Fruit fly (Drosophila melanogaster) whole organism, embryonic: ENCODE measurements around the gene mRpL13.
A peak's percentile ranks its signal among the peaks of the same experiment; 100 is the strongest.

Source experiments
- CG10366 ChIP-seq: fragments of 200-800 bp; sonication (Bioruptor generic); IDR thresholded peaks from 2 replicates; pipeline ENCODE4 v1.3.6; 2022; ENCODE audit warnings: missing biosample characterization, missing genetic modification characterization
- CG10431 ChIP-seq: fragments of 200-800 bp; sonication (Bioruptor generic); optimal IDR thresholded peaks from 3 replicates; lab custom pipeline; 2018; ENCODE audit warnings: missing biosample characterization, mild to moderate bottlenecking, missing genetic modification characterization
- CG10462 ChIP-seq: fragments of 200-800 bp; sonication (Bioruptor generic); optimal IDR thresholded peaks from 2 replicates; lab custom pipeline; 2016; ENCODE audit warnings: missing biosample characterization, missing genetic modification characterization
- CG12071 ChIP-seq: fragments of 200-800 bp; sonication (Bioruptor generic); optimal IDR thresholded peaks from 3 replicates; lab custom pipeline; 2018; ENCODE audit warnings: missing biosample characterization, mild to moderate bottlenecking, missing genetic modification characterization
- CG13296 ChIP-seq: fragments of 200-800 bp; sonication (Bioruptor generic); optimal IDR thresholded peaks from 3 replicates; lab custom pipeline; 2018; ENCODE audit warnings: missing biosample characterization, mild to moderate bottlenecking, missing genetic modification characterization
- CG13775 ChIP-seq: fragments of 200-800 bp; sonication (Bioruptor generic); optimal IDR thresholded peaks from 3 replicates; lab custom pipeline; 2017; ENCODE audit warnings: missing biosample characterization, mild to moderate bottlenecking, missing genetic modification characterization
- CG14667 ChIP-seq: fragments of 200-800 bp; sonication (Bioruptor generic); IDR thresholded peaks from 2 replicates; pipeline ENCODE4 v1.3.6; 2022; ENCODE audit warnings: missing biosample characterization, missing genetic modification characterization
- CG14860 ChIP-seq: fragments of 200-800 bp; sonication (Bioruptor generic); IDR thresholded peaks from 3 replicates; pipeline ENCODE4 v1.3.6; 2022; ENCODE audit warnings: missing biosample characterization, missing genetic modification characterization; ENCODE audit not compliant: partially characterized antibody
- CG15269 ChIP-seq: fragments of 200-800 bp; sonication (Bioruptor generic); optimal IDR thresholded peaks from 2 replicates; lab custom pipeline; 2018; ENCODE audit warnings: missing biosample characterization, mild to moderate bottlenecking, missing genetic modification characterization, moderate library complexity
- CG1832 ChIP-seq: fragments of 200-800 bp; sonication (Bioruptor generic); optimal IDR thresholded peaks from 2 replicates; lab custom pipeline; 2017; ENCODE audit warnings: missing biosample characterization, mild to moderate bottlenecking, missing genetic modification characterization, inconsistent platforms
- CG2712 ChIP-seq: fragments of 200-800 bp; optimal IDR thresholded peaks from 3 replicates; lab custom pipeline; 2019; ENCODE audit warnings: missing biosample characterization, mild to moderate bottlenecking, missing genetic modification characterization, moderate library complexity
- CG32772 ChIP-seq: fragments of 200-800 bp; sonication (Bioruptor generic); IDR thresholded peaks from 2 replicates; pipeline ENCODE4 v1.3.6; 2022; ENCODE audit warnings: missing biosample characterization, missing genetic modification characterization
- CG42726 ChIP-seq: fragments of 200-800 bp; sonication (Bioruptor generic); IDR thresholded peaks from 2 replicates; pipeline ENCODE4 v1.3.6; 2022; ENCODE audit warnings: missing biosample characterization, missing genetic modification characterization; ENCODE audit not compliant: partially characterized antibody
- CG4707 ChIP-seq: fragments of 200-800 bp; sonication (Bioruptor generic); optimal IDR thresholded peaks from 2 replicates; lab custom pipeline; 2018; ENCODE audit warnings: missing biosample characterization, mild to moderate bottlenecking, missing genetic modification characterization, moderate library complexity
- CG6254 ChIP-seq: fragments of 200-800 bp; sonication (Bioruptor generic); optimal IDR thresholded peaks from 3 replicates; lab custom pipeline; 2017; ENCODE audit warnings: mild to moderate bottlenecking, missing biosample characterization, missing genetic modification reagents, missing genetic modification characterization
- CG6683 ChIP-seq: fragments of 200-800 bp; sonication (Bioruptor generic); optimal IDR thresholded peaks from 2 replicates; lab custom pipeline; 2017; ENCODE audit warnings: missing biosample characterization, mild to moderate bottlenecking, missing genetic modification characterization, missing genetic modification reagents
- CG6854 ChIP-seq: fragments of 200-800 bp; sonication (Bioruptor generic); optimal IDR thresholded peaks from 3 replicates; lab custom pipeline; 2017; ENCODE audit warnings: missing biosample characterization, mild to moderate bottlenecking, missing genetic modification characterization
- CG7357 ChIP-seq: fragments of 200-800 bp; sonication (Bioruptor generic); IDR thresholded peaks from 3 replicates; pipeline ENCODE4 v1.3.6; 2022; ENCODE audit warnings: missing biosample characterization, missing genetic modification characterization
- CG7987 ChIP-seq: fragments of 200-800 bp; sonication (Bioruptor generic); optimal IDR thresholded peaks from 2 replicates; lab custom pipeline; 2018; ENCODE audit warnings: missing biosample characterization, mild to moderate bottlenecking, missing genetic modification characterization, moderate library complexity
- CG9215 ChIP-seq: fragments of 200-800 bp; sonication (Bioruptor generic); IDR thresholded peaks from 2 replicates; pipeline ENCODE4 v1.3.6; 2022; ENCODE audit warnings: missing biosample characterization, missing genetic modification characterization
- E2f1 ChIP-seq: fragments of 200-800 bp; sonication (Bioruptor generic); IDR thresholded peaks from 2 replicates; pipeline ENCODE4 v1.3.6; 2022; ENCODE audit warnings: missing biosample characterization, missing genetic modification characterization
- GATAe ChIP-seq: fragments of 200-800 bp; sonication (Bioruptor generic); conservative IDR thresholded peaks from 2 replicates; pipeline ENCODE4 v1.3.6; 2022; ENCODE audit warnings: missing biosample characterization, missing genetic modification characterization
- Gug ChIP-seq: fragments of 200-800 bp; sonication (Bioruptor generic); IDR thresholded peaks from 4 replicates; pipeline ENCODE4 v1.3.6; 2022; ENCODE audit warnings: missing biosample characterization, missing genetic modification characterization
- HHEX ChIP-seq: fragments of 200-800 bp; sonication (Bioruptor generic); optimal IDR thresholded peaks from 3 replicates; lab custom pipeline; 2017; ENCODE audit warnings: missing biosample characterization, mild to moderate bottlenecking, missing genetic modification characterization, missing genetic modification reagents
- HmgZ ChIP-seq: fragments of 200-800 bp; sonication (Bioruptor generic); optimal IDR thresholded peaks from 2 replicates; lab custom pipeline; 2018; ENCODE audit warnings: missing biosample characterization, mild to moderate bottlenecking, missing genetic modification characterization
- Hr78 ChIP-seq, 2 experiments: fragments of 200-800 bp in 1 of 2; fragments of >200 bp in 1 of 2; sonication (Bioruptor generic) in 1 of 2; optimal IDR thresholded peaks; 2 replicates each; lab custom pipeline; 2017 to 2019; ENCODE audit warnings: missing biosample characterization in 2 of 2, missing genetic modification characterization in 2 of 2, mild to moderate bottlenecking in 1 of 2, moderate library complexity in 1 of 2
- Mad ChIP-seq: fragments of 200-800 bp; sonication (Bioruptor generic); optimal IDR thresholded peaks from 2 replicates; lab custom pipeline; 2016; ENCODE audit warnings: missing biosample characterization, missing genetic modification characterization
- Nf-YB ChIP-seq: fragments of 200-800 bp; sonication (Bioruptor generic); optimal IDR thresholded peaks from 3 replicates; lab custom pipeline; 2019; ENCODE audit warnings: missing biosample characterization, mild to moderate bottlenecking, missing genetic modification characterization, moderate library complexity
- Side ChIP-seq: fragments of 200-800 bp; sonication (Bioruptor generic); optimal IDR thresholded peaks from 2 replicates; lab custom pipeline; 2016; ENCODE audit warnings: missing biosample characterization, missing genetic modification characterization
- Xrp1 ChIP-seq: fragments of 200-800 bp; sonication (Bioruptor generic); IDR thresholded peaks from 2 replicates; pipeline ENCODE4 v1.3.6; 2022; ENCODE audit warnings: missing biosample characterization, missing genetic modification characterization
- abd-A ChIP-seq: fragments of 200-800 bp; sonication (Bioruptor generic); optimal IDR thresholded peaks from 3 replicates; lab custom pipeline; 2019; ENCODE audit warnings: missing biosample characterization, mild to moderate bottlenecking, missing genetic modification characterization, moderate library complexity
- ase ChIP-seq: fragments of 200-800 bp; sonication (Bioruptor generic); IDR thresholded peaks from 3 replicates; pipeline ENCODE4 v1.3.6; 2022; ENCODE audit warnings: missing biosample characterization, missing genetic modification characterization
- bsh ChIP-seq, 2 experiments: fragments of 200-800 bp; sonication (Bioruptor generic); optimal IDR thresholded peaks; 2 replicates each; lab custom pipeline; 2017 to 2018; ENCODE audit warnings: mild to moderate bottlenecking in 2 of 2, missing biosample characterization in 2 of 2, missing genetic modification characterization in 2 of 2, moderate library complexity in 1 of 2
- chn ChIP-seq: fragments of 200-800 bp; sonication (Bioruptor generic); optimal IDR thresholded peaks from 2 replicates; lab custom pipeline; 2016; ENCODE audit warnings: missing biosample characterization, missing genetic modification characterization
- ci ChIP-seq: fragments of 200-800 bp; sonication (Bioruptor generic); IDR thresholded peaks from 3 replicates; pipeline ENCODE4 v1.3.6; 2022; ENCODE audit warnings: missing biosample characterization, missing genetic modification characterization
- ems ChIP-seq: fragments of 200-800 bp; sonication (Bioruptor generic); optimal IDR thresholded peaks from 3 replicates; lab custom pipeline; 2016; ENCODE audit warnings: missing biosample characterization, missing genetic modification characterization
- eve ChIP-seq, 2 experiments: fragments of >200 bp; optimal IDR thresholded peaks; 2 replicates each; lab custom pipeline; 2017; ENCODE audit warnings: missing biosample characterization in 2 of 2, missing genetic modification characterization in 2 of 2
- exex ChIP-seq: fragments of 200-800 bp; sonication (Bioruptor generic); optimal IDR thresholded peaks from 4 replicates; lab custom pipeline; 2018; ENCODE audit warnings: missing biosample characterization, mild to moderate bottlenecking, missing genetic modification characterization, moderate library complexity
- gce ChIP-seq: fragments of 200-800 bp; sonication (Bioruptor generic); IDR thresholded peaks from 3 replicates; pipeline ENCODE4 v1.3.6; 2022; ENCODE audit warnings: missing biosample characterization, missing genetic modification characterization
- ham ChIP-seq: fragments of 200-800 bp; sonication (Bioruptor generic); IDR thresholded peaks from 2 replicates; pipeline ENCODE4 v1.3.6; 2022; ENCODE audit warnings: missing biosample characterization, missing genetic modification characterization
- otp ChIP-seq: fragments of 200-800 bp; sonication (Bioruptor generic); IDR thresholded peaks from 3 replicates; pipeline ENCODE4, ENCODE4 v1.3.6; 2022; ENCODE audit warnings: missing biosample characterization, missing genetic modification characterization
- pfk ChIP-seq: fragments of 200-800 bp; sonication (Bioruptor generic); optimal IDR thresholded peaks from 2 replicates; lab custom pipeline; 2018; ENCODE audit warnings: missing biosample characterization, mild to moderate bottlenecking, missing genetic modification characterization, moderate library complexity
- ranshi ChIP-seq: fragments of 200-800 bp; sonication (Bioruptor generic); IDR thresholded peaks from 2 replicates; pipeline ENCODE4 v1.3.6; 2022; ENCODE audit warnings: missing biosample characterization, missing genetic modification characterization
- row ChIP-seq: fragments of 200-800 bp; sonication (Bioruptor generic); IDR thresholded peaks from 3 replicates; pipeline ENCODE4 v1.3.6; 2022; ENCODE audit warnings: missing biosample characterization, missing genetic modification characterization
- sd ChIP-seq: fragments of 200-800 bp; sonication (Bioruptor generic); optimal IDR thresholded peaks from 3 replicates; lab custom pipeline; 2018; ENCODE audit warnings: missing biosample characterization, mild to moderate bottlenecking, missing genetic modification characterization, moderate library complexity
- sens ChIP-seq: fragments of 200-800 bp; sonication (Bioruptor generic); peaks from one replicate; lab custom pipeline; 2016; ENCODE audit warnings: missing biosample characterization, missing genetic modification characterization
- vfl ChIP-seq: fragments of 200-800 bp; sonication (Bioruptor generic); optimal IDR thresholded peaks from 2 replicates; lab custom pipeline; 2016; ENCODE audit warnings: missing biosample characterization, missing genetic modification characterization
- vvl ChIP-seq: fragments of 200-800 bp; sonication (Bioruptor generic); IDR thresholded peaks from 2 replicates; pipeline ENCODE4 v1.3.6; 2022; ENCODE audit warnings: missing biosample characterization, missing genetic modification characterization
- wek ChIP-seq: fragments of 200-800 bp; sonication (Bioruptor generic); optimal IDR thresholded peaks from 3 replicates; lab custom pipeline; 2018; ENCODE audit warnings: missing biosample characterization, mild to moderate bottlenecking, missing genetic modification characterization, moderate library complexity

The mRpL13 gene

dm6 chr2L:18858661-18859532, at the start of gene mRpL13, which contains the start of gene CG10602:
TSS of gene mRpL13 (minus strand) at chr2L:18859248.
TSS of gene CG10602 (minus strand) at chr2L:18859248.
- TF ChIP-seq abd-A (tag; lab: Kevin White, UChicago): no peak
- peak; percentile 73; the same call in 1 of the 2 replicates for TF ChIP-seq CG42726 (GFP tag; lab: Robert Waterston, UW)
- TF ChIP-seq otp: no peak
- TF ChIP-seq Mad (GFP tag; lab: Kevin White, UChicago): peak; percentile 51
- TF ChIP-seq CG9215 (GFP tag; lab: Robert Waterston, UW): no peak
- no peak for TF ChIP-seq Side (GFP tag; lab: Kevin White, UChicago)
- TF ChIP-seq pfk (GFP tag; lab: Kevin White, UChicago): no peak
- TF ChIP-seq CG10462 (GFP tag; lab: Kevin White, UChicago): no peak
- TF ChIP-seq HmgZ: peak; percentile 77
- no peak for TF ChIP-seq CG14860 (GFP tag; lab: Robert Waterston, UW)
- TF ChIP-seq exex: no peak
- no peak for TF ChIP-seq CG6683
- TF ChIP-seq vfl: no peak
- no peak for TF ChIP-seq eve (GFP tag; optimal IDR thresholded peaks at IDR 0.05; lab: Kevin White, UChicago)
- no peak for TF ChIP-seq chn (GFP tag; lab: Kevin White, UChicago)
- TF ChIP-seq Gug (GFP tag; lab: Robert Waterston, UW): peak; percentile 9; the same call in 1 of the 4 replicates
- no peak for TF ChIP-seq CG7987 (GFP tag; lab: Kevin White, UChicago)
- TF ChIP-seq CG2712 (tag; lab: Kevin White, UChicago): peak; percentile 63
- no peak for TF ChIP-seq bsh (GFP tag; optimal IDR thresholded peaks at IDR 0.05; lab: Kevin White, UChicago)
- TF ChIP-seq Xrp1 (GFP tag; lab: Robert Waterston, UW): 0 out of 2 replicates have a peak, but pooled peaks have one; percentile 4
- no peak for TF ChIP-seq GATAe (GFP tag; lab: Robert Waterston, UW)
- TF ChIP-seq ci (GFP tag; lab: Robert Waterston, UW): no peak
- no peak for TF ChIP-seq gce
- no peak for TF ChIP-seq CG12071 (GFP tag; lab: Kevin White, UChicago)
- peak; percentile 66 for TF ChIP-seq sd (tag; lab: Kevin White, UChicago)
- TF ChIP-seq wek (GFP tag; lab: Kevin White, UChicago): no peak
- no peak for TF ChIP-seq CG32772
- TF ChIP-seq Hr78 (GFP tag; optimal IDR thresholded peaks at IDR 0.05; lab: Kevin White, UChicago): peak in 1 of 2 experiments; percentile 25
- TF ChIP-seq CG13775 (GFP tag; lab: Kevin White, UChicago): no peak
- no peak for TF ChIP-seq E2f1
- no peak for TF ChIP-seq ase
- TF ChIP-seq CG14667 (GFP tag; lab: Robert Waterston, UW): no peak
- TF ChIP-seq vvl (GFP tag; lab: Robert Waterston, UW): peak; percentile 49
- TF ChIP-seq CG13296 (GFP tag; lab: Kevin White, UChicago): no peak
- no peak for TF ChIP-seq ems (GFP tag; lab: Kevin White, UChicago)
- TF ChIP-seq CG1832: no peak
- TF ChIP-seq CG10431 (GFP tag; lab: Kevin White, UChicago): no peak
- peak; percentile 36; the same call in 1 of the 3 replicates for TF ChIP-seq row (GFP tag; lab: Robert Waterston, UW)
- TF ChIP-seq Nf-YB (GFP tag; lab: Kevin White, UChicago): no peak
- TF ChIP-seq ranshi (GFP tag; lab: Robert Waterston, UW): no peak
- TF ChIP-seq sens: peak; percentile 74
- TF ChIP-seq CG4707 (GFP tag; lab: Kevin White, UChicago): no peak
- no peak for TF ChIP-seq CG7357 (GFP tag; lab: Robert Waterston, UW)
- no peak for TF ChIP-seq CG6254
- TF ChIP-seq CG10366 (GFP tag; lab: Robert Waterston, UW): no peak
- no peak for TF ChIP-seq CG6854
- TF ChIP-seq HHEX (GFP tag; lab: Kevin White, UChicago): no peak
- TF ChIP-seq CG15269 (tag; lab: Kevin White, UChicago): no peak
- no peak for TF ChIP-seq ham (GFP tag; lab: Robert Waterston, UW)
